Fruit fly (Drosophila melanogaster): ENCODE results near the gene CG14659.

- TF ChIP-seq usp (GFP tag; optimal IDR thresholded peaks at IDR 0.05): no peak
- TF ChIP-seq psq (optimal IDR thresholded peaks at IDR 0.05): no peak
- TF ChIP-seq EcR (GFP tag; optimal IDR thresholded peaks at IDR 0.05): no peak
- no peak for TF ChIP-seq Dll (optimal IDR thresholded peaks at IDR 0.05)
- no peak for TF ChIP-seq CG8478 (optimal IDR thresholded peaks at IDR 0.05)
Observed at dm6 chr3R:4831197-4831596, at the start of gene CG14659.
